Fruit fly (Drosophila melanogaster): ENCODE measurements around the gene puc.
"Not testable (repeated sequence)": the region's sequence is repeated elsewhere in the genome, so short reads cannot be mapped to it uniquely, and the experiment has no call there.

- TF ChIP-seq CTCF, CG8478 (optimal IDR thresholded peaks at IDR 0.05): not testable (repeated sequence)
These were observed 11.3 kb upstream of the puc start, which contains the start of gene CG7900 for dm6 chr3R:8093824-8094223.
